Fruit fly (Drosophila melanogaster): ENCODE data around the gene Ets96B.

Gene Ets96B

DNA sequence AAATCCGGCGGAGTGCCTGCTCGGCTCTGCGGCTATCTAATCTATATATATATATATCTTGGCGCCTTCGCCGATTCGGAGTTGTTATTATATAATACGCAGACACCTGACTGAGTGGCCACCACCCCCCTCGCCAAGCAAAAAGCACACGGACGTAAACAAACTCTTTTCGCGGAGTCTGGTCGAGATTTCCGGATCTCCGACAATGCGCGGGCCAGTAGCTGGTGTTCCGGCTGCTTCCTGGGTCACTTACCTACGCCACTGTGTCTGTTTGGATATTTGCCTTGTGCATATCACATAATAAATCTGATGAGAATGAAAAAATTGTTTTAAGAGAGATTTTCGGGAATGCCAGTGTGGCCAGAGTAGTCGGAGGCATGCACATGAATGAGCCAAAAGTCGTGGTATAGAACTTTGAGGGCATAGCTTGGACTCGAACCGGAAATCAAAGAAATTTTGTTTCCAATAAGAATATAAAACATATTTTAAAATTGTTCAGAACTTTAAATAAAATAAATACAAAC is 750 bp upstream of the Ets96B start, which contains the start of gene CG5805 (continued):
- peak; percentile 54 for TF ChIP-seq p53 (GFP tag; optimal IDR thresholded peaks at IDR 0.05)
- TF ChIP-seq CG10321 (GFP tag; IDR thresholded peaks at IDR 0.05) = peak; percentile 71
- TF ChIP-seq GATAe (GFP tag; conservative IDR thresholded peaks at IDR 0.05) = peak; percentile 60
- TF ChIP-seq TFAM (GFP tag; optimal IDR thresholded peaks at IDR 0.05) = peak; percentile 47
- TF ChIP-seq CG31441 (GFP tag; IDR thresholded peaks at IDR 0.05) = peak; percentile 85
- TF ChIP-seq wdn (GFP tag; IDR thresholded peaks at IDR 0.05) = peak; percentile 81
- TF ChIP-seq Kr (GFP tag; optimal IDR thresholded peaks at IDR 0.05) = no peak
- peak; percentile 62 for TF ChIP-seq E2f1 (GFP tag; IDR thresholded peaks at IDR 0.05)
- TF ChIP-seq fd64A (GFP tag; optimal IDR thresholded peaks at IDR 0.05) = peak; percentile 73
- no peak for TF ChIP-seq sc (optimal IDR thresholded peaks at IDR 0.05)
- TF ChIP-seq sc (GFP tag; optimal IDR thresholded peaks at IDR 0.05) = peak; percentile 75
- TF ChIP-seq CG9609 (GFP tag; optimal IDR thresholded peaks at IDR 0.05) = peak; percentile 73
- peak; percentile 58 for TF ChIP-seq Hr3 (GFP tag; optimal IDR thresholded peaks at IDR 0.05)
- TF ChIP-seq ci (GFP tag; IDR thresholded peaks at IDR 0.05) = peak; percentile 97
- peak; percentile 89 for TF ChIP-seq CG13296 (GFP tag; optimal IDR thresholded peaks at IDR 0.05)
- peak; percentile 86 for TF ChIP-seq H15 (GFP tag; IDR thresholded peaks at IDR 0.05)
- peak; percentile 80 for TF ChIP-seq pb (GFP tag; optimal IDR thresholded peaks at IDR 0.05)
- peak; percentile 87 for TF ChIP-seq CG17912 (GFP tag; optimal IDR thresholded peaks at IDR 0.05)
- peak; percentile 57 for TF ChIP-seq CG7928 (GFP tag; optimal IDR thresholded peaks at IDR 0.05)
- peak; percentile 79 for TF ChIP-seq CG15011 (GFP tag; optimal IDR thresholded peaks at IDR 0.05)
- TF ChIP-seq CG2120 (GFP tag; optimal IDR thresholded peaks at IDR 0.05) = peak; percentile 59
- TF ChIP-seq org-1 (GFP tag; optimal IDR thresholded peaks at IDR 0.05) = peak; percentile 59
- TF ChIP-seq hkb (optimal IDR thresholded peaks at IDR 0.05) = no peak
- TF ChIP-seq hkb (GFP tag; IDR thresholded peaks at IDR 0.05) = peak; percentile 81
- TF ChIP-seq CG12299 (tag; optimal IDR thresholded peaks at IDR 0.05) = peak; percentile 53
- peak; percentile 93 for TF ChIP-seq CG13775 (GFP tag; optimal IDR thresholded peaks at IDR 0.05)
- TF ChIP-seq gro (GFP tag; optimal IDR thresholded peaks at IDR 0.05) = no peak
- peak; percentile 52 for TF ChIP-seq Myb (GFP tag; optimal IDR thresholded peaks at IDR 0.05)
- no peak for TF ChIP-seq br (optimal IDR thresholded peaks at IDR 0.05)
- TF ChIP-seq CG17361 (GFP tag; IDR thresholded peaks at IDR 0.05) = peak; percentile 88
- TF ChIP-seq bab2 (GFP tag; optimal IDR thresholded peaks at IDR 0.05) = peak; percentile 46
- TF ChIP-seq CG11504 (tag; optimal IDR thresholded peaks at IDR 0.05) = peak; percentile 80
- TF ChIP-seq CG12155 (GFP tag; optimal IDR thresholded peaks at IDR 0.05) = peak; percentile 63
- peak; percentile 77 for TF ChIP-seq CG10274 (GFP tag; optimal IDR thresholded peaks at IDR 0.05)
- TF ChIP-seq CG1233 (GFP tag; optimal IDR thresholded peaks at IDR 0.05) = peak; percentile 90
- peak; percentile 78 for TF ChIP-seq CG17385 (GFP tag; optimal IDR thresholded peaks at IDR 0.05)
- TF ChIP-seq CG13123 (GFP tag; optimal IDR thresholded peaks at IDR 0.05) = no peak
- TF ChIP-seq ap (GFP tag; IDR thresholded peaks at IDR 0.05) = peak; percentile 54; the same call in 1 of the 2 replicates
- TF ChIP-seq dan (GFP tag; IDR thresholded peaks at IDR 0.05) = no peak
- TF ChIP-seq CrebB (tag; optimal IDR thresholded peaks at IDR 0.05) = peak; percentile 77
- peak; percentile 73 for TF ChIP-seq ems (GFP tag; optimal IDR thresholded peaks at IDR 0.05)
- TF ChIP-seq Doc2 (GFP tag; IDR thresholded peaks at IDR 0.05) = 0 out of 2 replicates have a peak, but pooled peaks have one; percentile 44
- no peak for TF ChIP-seq CG8290 (GFP tag; optimal IDR thresholded peaks at IDR 0.05)
- peak in 1 of 2 experiments; percentile 41 for TF ChIP-seq CG8290 (tag; optimal IDR thresholded peaks at IDR 0.05)
- TF ChIP-seq fd96Cb (tag; optimal IDR thresholded peaks at IDR 0.05) = peak; percentile 62
- TF ChIP-seq Hr78 (GFP tag; optimal IDR thresholded peaks at IDR 0.05) = peak in 1 of 2 experiments; percentile 82
- TF ChIP-seq D19A (tag; optimal IDR thresholded peaks at IDR 0.05) = no peak
- peak; percentile 89 for TF ChIP-seq sob (GFP tag; IDR thresholded peaks at IDR 0.05)
- TF ChIP-seq CG4328 (GFP tag; optimal IDR thresholded peaks at IDR 0.05) = peak; percentile 83
- TF ChIP-seq CG11085 (GFP tag; IDR thresholded peaks at IDR 0.05) = peak; percentile 83
- peak; percentile 40 for TF ChIP-seq Chrac-16 (GFP tag; optimal IDR thresholded peaks at IDR 0.05)
- peak; percentile 73 for TF ChIP-seq CG11398 (GFP tag; optimal IDR thresholded peaks at IDR 0.05)
- peak; percentile 96 for TF ChIP-seq sens (GFP tag)
